Fruit fly (Drosophila melanogaster): ENCODE data around the gene Duba.

DNA sequence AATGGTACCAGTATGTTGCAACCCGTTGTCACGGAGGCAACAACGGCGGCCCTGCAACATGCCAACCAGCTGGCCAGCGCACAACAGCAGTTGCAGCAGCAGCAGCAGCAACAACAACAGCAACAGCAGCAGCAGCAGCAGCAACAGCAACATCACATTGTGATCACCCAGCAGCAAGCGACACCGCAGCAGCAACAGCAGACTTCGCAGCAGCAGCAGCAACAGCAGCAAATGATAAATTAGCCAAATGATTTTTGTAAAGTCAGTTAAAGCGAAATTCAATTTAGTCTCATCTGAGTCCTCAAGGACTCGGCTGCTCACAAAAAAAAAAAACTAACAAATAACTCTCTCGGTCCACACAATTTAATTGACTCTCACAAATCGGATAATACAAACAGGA, 5.0 kb downstream of the Duba start:
- TF ChIP-seq CG6792 (GFP tag; optimal IDR thresholded peaks at IDR 0.05), result no peak
- TF ChIP-seq CG3919 (GFP tag; optimal IDR thresholded peaks at IDR 0.05), result no peak
- TF ChIP-seq CG8119 (GFP tag; IDR thresholded peaks at IDR 0.05), result no peak
- TF ChIP-seq CG6276 (GFP tag; optimal IDR thresholded peaks at IDR 0.05), result no peak
- no peak for TF ChIP-seq salr (GFP tag; optimal IDR thresholded peaks at IDR 0.05)
- TF ChIP-seq CG6854 (GFP tag; optimal IDR thresholded peaks at IDR 0.05), result no peak

Data from whole organism, prepupa.